Fruit fly (Drosophila melanogaster): Measurements from ENCODE around the gene Ssb-c31a.
A peak's percentile ranks its signal among the peaks of the same experiment; 100 is the strongest.

The Ssb-c31a gene

DNA sequence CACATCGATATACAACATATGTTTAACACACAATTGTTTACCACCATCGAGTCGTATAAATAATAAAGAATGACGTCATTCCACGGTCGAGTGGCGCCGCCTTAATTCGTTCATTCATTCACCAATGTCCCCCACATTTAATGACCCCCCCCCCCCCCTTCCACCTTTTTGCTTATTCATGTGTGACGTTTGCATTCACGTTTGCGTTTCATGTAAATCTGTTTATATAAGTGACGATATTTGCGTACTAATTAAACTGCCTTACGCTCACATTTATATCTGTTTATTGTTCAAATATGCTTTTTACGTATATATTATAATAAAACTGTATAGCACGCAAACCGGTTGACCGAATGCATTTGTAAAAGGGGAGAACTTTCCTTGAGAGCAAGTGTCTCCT is 22.4 kb downstream of the Ssb-c31a start (continued):
- TF ChIP-seq CG16863 (GFP tag; optimal IDR thresholded peaks at IDR 0.05) (no peak), mirr (GFP tag; optimal IDR thresholded peaks at IDR 0.05) (peak; percentile 26), seq (GFP tag; IDR thresholded peaks at IDR 0.05) (no peak), NC2β (GFP tag; optimal IDR thresholded peaks at IDR 0.05) (no peak), Med (GFP tag) (peak; percentile 28), CG30020 (tag; optimal IDR thresholded peaks at IDR 0.05) (no peak), vvl (GFP tag; IDR thresholded peaks at IDR 0.05) (peak; percentile 77), CG10147 (GFP tag; optimal IDR thresholded peaks at IDR 0.05) (peak; percentile 3), sd (tag; optimal IDR thresholded peaks at IDR 0.05) (peak; percentile 56), chinmo (GFP tag; IDR thresholded peaks at IDR 0.05; ENCODE audit: partially characterized antibody) (peak; percentile 92; the same call in 3 of the 4 replicates), Asciz (GFP tag; optimal IDR thresholded peaks at IDR 0.05) (peak; percentile 19), CG12769 (tag; optimal IDR thresholded peaks at IDR 0.05) (peak; percentile 12), CG7987 (GFP tag; optimal IDR thresholded peaks at IDR 0.05) (peak; percentile 23)

DNA sequence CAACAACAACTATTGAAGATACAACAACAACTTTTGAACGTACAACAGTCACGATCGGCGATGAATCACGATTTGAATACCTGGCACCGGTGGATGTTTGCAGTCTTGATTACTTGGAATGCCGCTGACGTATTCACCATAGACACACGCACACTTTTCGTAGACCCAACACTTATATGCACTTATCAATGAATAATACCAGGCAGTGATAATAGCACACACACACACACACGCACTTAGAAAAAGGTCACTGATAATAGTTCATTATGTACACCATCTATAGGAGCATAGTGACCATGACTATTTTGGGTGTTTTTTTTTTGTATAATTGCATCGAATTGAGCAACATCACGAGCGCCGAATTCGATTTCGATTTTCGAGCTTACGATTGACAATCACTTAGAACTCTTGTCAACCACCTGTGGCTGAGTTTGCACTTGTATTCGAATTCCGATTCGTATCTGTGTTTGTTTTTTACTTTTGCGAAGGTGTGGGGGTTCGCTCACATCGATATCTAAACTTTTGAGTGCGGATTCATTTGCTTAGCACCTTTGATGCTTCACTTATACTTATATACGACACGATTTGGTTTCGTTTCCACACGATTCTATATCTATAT is 28.0 kb downstream of the Ssb-c31a start:
- TF ChIP-seq CG18599 (GFP tag; optimal IDR thresholded peaks at IDR 0.05) (peak; percentile 34), Bdp1 (GFP tag; optimal IDR thresholded peaks at IDR 0.05) (no peak), eve (GFP tag; optimal IDR thresholded peaks at IDR 0.05) (peak in 1 of 2 experiments; percentile 74), CG17361 (GFP tag; IDR thresholded peaks at IDR 0.05) (no peak), CG10543 (GFP tag; optimal IDR thresholded peaks at IDR 0.05) (no peak), CG15479 (GFP tag; optimal IDR thresholded peaks at IDR 0.05) (peak; percentile 24), CG6765 (GFP tag; optimal IDR thresholded peaks at IDR 0.05) (no peak), CG6813 (GFP tag; optimal IDR thresholded peaks at IDR 0.05) (peak; percentile 16), gro (GFP tag; optimal IDR thresholded peaks at IDR 0.05) (peak; percentile 22), Dad (GFP tag; optimal IDR thresholded peaks at IDR 0.05) (no peak), chinmo (GFP tag; IDR thresholded peaks at IDR 0.05; ENCODE audit: partially characterized antibody) (peak; percentile 75; the same call in 3 of the 4 replicates), Opbp (GFP tag; IDR thresholded peaks at IDR 0.05; ENCODE audit: partially characterized antibody) (no peak), sd (tag; optimal IDR thresholded peaks at IDR 0.05) (peak; percentile 96), Asciz (GFP tag; optimal IDR thresholded peaks at IDR 0.05) (peak; percentile 26), GATAe (GFP tag; conservative IDR thresholded peaks at IDR 0.05) (peak; percentile 75; the same call in 1 of the 2 replicates), exex (tag; optimal IDR thresholded peaks at IDR 0.05) (peak; percentile 55), CG8359 (GFP tag; optimal IDR thresholded peaks at IDR 0.05; ENCODE audit: borderline replicate concordance) (peak; percentile 9), cwo (GFP tag; optimal IDR thresholded peaks at IDR 0.05) (peak; percentile 19), Med (GFP tag) (peak; percentile 29), CG34376 (GFP tag; optimal IDR thresholded peaks at IDR 0.05) (peak; percentile 42), kah (GFP tag; optimal IDR thresholded peaks at IDR 0.05) (peak; percentile 88), cg (GFP tag; optimal IDR thresholded peaks at IDR 0.05) (peak; percentile 79), Hr78 (GFP tag; optimal IDR thresholded peaks at IDR 0.05) (peak in 1 of 2 experiments; percentile 90), Hey (tag; optimal IDR thresholded peaks at IDR 0.05) (peak; percentile 41), grn (GFP tag; optimal IDR thresholded peaks at IDR 0.05) (peak; percentile 4), Doc3 (GFP tag; IDR thresholded peaks at IDR 0.05; ENCODE audit: partially characterized antibody) (no peak), CG1602 (GFP tag; optimal IDR thresholded peaks at IDR 0.05) (no peak), luna (GFP tag; optimal IDR thresholded peaks at IDR 0.05) (no peak), CG3281 (GFP tag; optimal IDR thresholded peaks at IDR 0.05) (peak; percentile 5), mirr (GFP tag; optimal IDR thresholded peaks at IDR 0.05) (peak; percentile 24), CG13424 (tag; optimal IDR thresholded peaks at IDR 0.05) (no peak), corto (GFP tag; optimal IDR thresholded peaks at IDR 0.05) (peak; percentile 18), sug (tag; optimal IDR thresholded peaks at IDR 0.05) (peak; percentile 12), CG4360 (GFP tag; IDR thresholded peaks at IDR 0.05) (peak; percentile 72), lab (GFP tag; optimal IDR thresholded peaks at IDR 0.05) (peak; percentile 21), z (GFP tag; IDR thresholded peaks at IDR 0.05) (peak; percentile 43; the same call in 1 of the 3 replicates), pzg (GFP tag; optimal IDR thresholded peaks at IDR 0.05) (no peak), ERR (GFP tag; optimal IDR thresholded peaks at IDR 0.05) (no peak)

Measured in whole organism, embryonic.